Fruit fly (Drosophila melanogaster) whole organism, embryonic: ENCODE measurements around the gene Bcs1.

Source experiments
- Bdp1 ChIP-seq: fragments of 200-800 bp; sonication (Bioruptor generic); optimal IDR thresholded peaks from 3 replicates; lab custom pipeline; 2016; ENCODE audit warnings: missing biosample characterization, missing genetic modification characterization
- Bgb ChIP-seq: fragments of 200-800 bp; sonication (Bioruptor generic); IDR thresholded peaks from 2 replicates; pipeline ENCODE4 v1.3.6; 2022; ENCODE audit warnings: missing biosample characterization, missing genetic modification characterization; ENCODE audit not compliant: partially characterized antibody
- CG10543 ChIP-seq: fragments of 200-800 bp; sonication (Bioruptor generic); optimal IDR thresholded peaks from 3 replicates; lab custom pipeline; 2017; ENCODE audit warnings: missing biosample characterization, mild to moderate bottlenecking, missing genetic modification characterization, moderate library complexity
- CG12155 ChIP-seq: fragments of 200-800 bp; sonication (Bioruptor generic); optimal IDR thresholded peaks from 3 replicates; lab custom pipeline; 2016; ENCODE audit warnings: missing biosample characterization, missing genetic modification characterization
- CG12299 ChIP-seq: fragments of 200-800 bp; sonication (Bioruptor generic); optimal IDR thresholded peaks from 2 replicates; lab custom pipeline; 2018; ENCODE audit warnings: missing biosample characterization, mild to moderate bottlenecking, missing genetic modification characterization
- CG13123 ChIP-seq: fragments of 200-800 bp; sonication (Bioruptor generic); optimal IDR thresholded peaks from 2 replicates; lab custom pipeline; 2016; ENCODE audit warnings: missing biosample characterization, missing genetic modification characterization
- CG15601 ChIP-seq: fragments of 200-800 bp; sonication (Bioruptor generic); optimal IDR thresholded peaks from 3 replicates; lab custom pipeline; 2019; ENCODE audit warnings: missing biosample characterization, mild to moderate bottlenecking, missing genetic modification characterization, moderate library complexity
- CG17186 ChIP-seq: fragments of 200-800 bp; sonication (Bioruptor generic); optimal IDR thresholded peaks from 3 replicates; lab custom pipeline; 2017; ENCODE audit warnings: missing biosample characterization, missing genetic modification reagents, missing genetic modification characterization
- CG18599 ChIP-seq: fragments of 200-800 bp; sonication (Bioruptor generic); optimal IDR thresholded peaks from 3 replicates; lab custom pipeline; 2017; ENCODE audit warnings: missing biosample characterization, missing genetic modification characterization, mild to moderate bottlenecking, moderate library complexity, missing genetic modification reagents
- CG2712 ChIP-seq: fragments of 200-800 bp; optimal IDR thresholded peaks from 3 replicates; lab custom pipeline; 2019; ENCODE audit warnings: missing biosample characterization, mild to moderate bottlenecking, missing genetic modification characterization, moderate library complexity
- CG2889 ChIP-seq: fragments of 200-800 bp; sonication (Bioruptor generic); IDR thresholded peaks from 3 replicates; pipeline ENCODE4 v1.3.6; 2022; ENCODE audit warnings: missing biosample characterization, missing genetic modification characterization
- CG30020 ChIP-seq: fragments of 200-800 bp; optimal IDR thresholded peaks from 2 replicates; lab custom pipeline; 2019; ENCODE audit warnings: missing biosample characterization, mild to moderate bottlenecking, missing genetic modification characterization, moderate library complexity
- CG30403 ChIP-seq: fragments of 200-800 bp; sonication (Bioruptor generic); optimal IDR thresholded peaks from 3 replicates; lab custom pipeline; 2016; ENCODE audit warnings: missing biosample characterization, missing genetic modification characterization
- CG3065 ChIP-seq: fragments of 200-800 bp; sonication (Bioruptor generic); optimal IDR thresholded peaks from 2 replicates; lab custom pipeline; 2016; ENCODE audit warnings: missing biosample characterization, missing genetic modification characterization
- CG34422 ChIP-seq: fragments of 200-800 bp; sonication (Bioruptor generic); IDR thresholded peaks from 3 replicates; pipeline ENCODE4 v1.3.6; 2022; ENCODE audit warnings: missing biosample characterization, missing genetic modification characterization
- CG42726 ChIP-seq: fragments of 200-800 bp; sonication (Bioruptor generic); IDR thresholded peaks from 2 replicates; pipeline ENCODE4 v1.3.6; 2022; ENCODE audit warnings: missing biosample characterization, missing genetic modification characterization; ENCODE audit not compliant: partially characterized antibody
- CG4424 ChIP-seq: fragments of 200-800 bp; sonication (Bioruptor generic); optimal IDR thresholded peaks from 3 replicates; lab custom pipeline; 2016; ENCODE audit warnings: missing biosample characterization, missing genetic modification characterization
- CG5180 ChIP-seq: fragments of 200-800 bp; sonication (Bioruptor generic); optimal IDR thresholded peaks from 3 replicates; lab custom pipeline; 2017; ENCODE audit warnings: missing biosample characterization, missing genetic modification characterization, mild to moderate bottlenecking, moderate library complexity, missing genetic modification reagents
- CG6272 ChIP-seq: fragments of 200-800 bp; sonication (Bioruptor generic); IDR thresholded peaks from 2 replicates; pipeline ENCODE4 v1.3.6; 2022; ENCODE audit warnings: missing biosample characterization, missing genetic modification characterization
- CG6654 ChIP-seq: fragments of 200-800 bp; sonication (Bioruptor generic); optimal IDR thresholded peaks from 2 replicates; lab custom pipeline; 2017; ENCODE audit warnings: missing biosample characterization, mild to moderate bottlenecking, missing genetic modification characterization
- CG7556 ChIP-seq: fragments of 200-800 bp; sonication (Bioruptor generic); optimal IDR thresholded peaks from 2 replicates; lab custom pipeline; 2017; ENCODE audit warnings: missing biosample characterization, mild to moderate bottlenecking, missing genetic modification characterization
- CG8089 ChIP-seq: fragments of 200-800 bp; sonication (Bioruptor generic); optimal IDR thresholded peaks from 3 replicates; lab custom pipeline; 2016; ENCODE audit warnings: missing biosample characterization, missing genetic modification characterization
- CG9817 ChIP-seq: fragments of 200-800 bp; sonication (Bioruptor generic); optimal IDR thresholded peaks from 2 replicates; lab custom pipeline; 2018; ENCODE audit warnings: missing biosample characterization, mild to moderate bottlenecking, missing genetic modification characterization, moderate library complexity
- Doc2 ChIP-seq: fragments of 200-800 bp; sonication (Bioruptor generic); IDR thresholded peaks from 2 replicates; pipeline ENCODE4 v1.3.6; 2022; ENCODE audit warnings: missing biosample characterization, missing genetic modification characterization
- Fer1 ChIP-seq: fragments of 200-800 bp; sonication (Bioruptor generic); optimal IDR thresholded peaks from 2 replicates; lab custom pipeline; 2017; ENCODE audit warnings: missing biosample characterization, mild to moderate bottlenecking, missing genetic modification characterization
- H15 ChIP-seq: fragments of 200-800 bp; sonication (Bioruptor generic); IDR thresholded peaks from 3 replicates; pipeline ENCODE4 v1.3.6; 2022; ENCODE audit warnings: missing biosample characterization, missing genetic modification characterization
- Hmr ChIP-seq: fragments of 200-800 bp; sonication (Bioruptor generic); optimal IDR thresholded peaks from 3 replicates; lab custom pipeline; 2017; ENCODE audit warnings: mild to moderate bottlenecking, missing biosample characterization, missing genetic modification reagents, missing genetic modification characterization
- Kr ChIP-seq: fragments of 200-800 bp; sonication (Bioruptor generic); optimal IDR thresholded peaks from 2 replicates; lab custom pipeline; 2017; ENCODE audit warnings: missing biosample characterization, mild to moderate bottlenecking, missing genetic modification characterization
- MESR4 ChIP-seq: fragments of 200-800 bp; sonication (Bioruptor generic); optimal IDR thresholded peaks from 2 replicates; lab custom pipeline; 2018; ENCODE audit warnings: missing biosample characterization, mild to moderate bottlenecking, missing genetic modification characterization, moderate library complexity
- MTF-1 ChIP-seq: fragments of 200-800 bp; sonication (Bioruptor generic); optimal IDR thresholded peaks from 2 replicates; lab custom pipeline; 2018; ENCODE audit warnings: missing biosample characterization, mild to moderate bottlenecking, missing genetic modification characterization, borderline replicate concordance
- Nf-YB ChIP-seq: fragments of 200-800 bp; sonication (Bioruptor generic); optimal IDR thresholded peaks from 3 replicates; lab custom pipeline; 2019; ENCODE audit warnings: missing biosample characterization, mild to moderate bottlenecking, missing genetic modification characterization, moderate library complexity
- Ravus ChIP-seq: fragments of 200-800 bp; sonication (Bioruptor generic); IDR thresholded peaks from 2 replicates; pipeline ENCODE4 v1.3.6; 2022; ENCODE audit warnings: missing biosample characterization, missing genetic modification characterization
- Rx ChIP-seq: fragments of 200-800 bp; sonication (Bioruptor generic); IDR thresholded peaks from 2 replicates; pipeline ENCODE4 v1.3.6; 2022; ENCODE audit warnings: missing biosample characterization, missing genetic modification characterization
- abd-A ChIP-seq: fragments of 200-800 bp; sonication (Bioruptor generic); optimal IDR thresholded peaks from 3 replicates; lab custom pipeline; 2019; ENCODE audit warnings: missing biosample characterization, mild to moderate bottlenecking, missing genetic modification characterization, moderate library complexity
- bcd ChIP-seq: fragments of 200-800 bp; sonication (Bioruptor generic); optimal IDR thresholded peaks from 2 replicates; lab custom pipeline; 2017; ENCODE audit warnings: missing biosample characterization, mild to moderate bottlenecking, missing genetic modification characterization
- bigmax ChIP-seq: fragments of 200-800 bp; sonication (Bioruptor generic); optimal IDR thresholded peaks from 2 replicates; lab custom pipeline; 2018; ENCODE audit warnings: missing biosample characterization, mild to moderate bottlenecking, missing genetic modification characterization
- croc ChIP-seq: fragments of 200-800 bp; sonication (Bioruptor generic); conservative IDR thresholded peaks from 3 replicates; pipeline ENCODE4 v1.3.6; 2022; ENCODE audit warnings: missing biosample characterization, missing genetic modification characterization
- dpn ChIP-seq, 2 experiments: fragments of 200-800 bp; sonication (Bioruptor generic); optimal IDR thresholded peaks; 3 replicates each; lab custom pipeline; 2016; ENCODE audit warnings: missing biosample characterization in 2 of 2, missing genetic modification characterization in 2 of 2
- fd102C ChIP-seq: fragments of 200-800 bp; sonication (Bioruptor generic); optimal IDR thresholded peaks from 2 replicates; lab custom pipeline; 2018; ENCODE audit warnings: missing biosample characterization, mild to moderate bottlenecking, missing genetic modification characterization, moderate library complexity
- grn ChIP-seq: fragments of 200-800 bp; sonication (Bioruptor generic); optimal IDR thresholded peaks from 3 replicates; lab custom pipeline; 2017; ENCODE audit warnings: missing biosample characterization, missing genetic modification characterization
- jigr1 ChIP-seq: fragments of 200-800 bp; sonication (Bioruptor generic); IDR thresholded peaks from 3 replicates; pipeline ENCODE4 v1.3.6; 2022; ENCODE audit warnings: missing biosample characterization, missing genetic modification characterization
- pan ChIP-seq, 4 experiments: fragments of >200 bp in 3 of 4; fragments of 200-800 bp in 1 of 4; sonication (Bioruptor generic) in 1 of 4; optimal IDR thresholded peaks in 3 of 4; IDR thresholded peaks in 1 of 4; 2 replicates each; pipeline versions ENCODE4 v1.3.6 to Lab custom; 2017 to 2022; ENCODE audit warnings: missing biosample characterization in 2 of 4, missing genetic modification characterization in 2 of 4, mixed read lengths in 1 of 4
- run ChIP-seq: fragments of 200-800 bp; sonication (Bioruptor generic); optimal IDR thresholded peaks from 3 replicates; lab custom pipeline; 2018; ENCODE audit warnings: missing biosample characterization, mild to moderate bottlenecking, missing genetic modification characterization
- sens-2 ChIP-seq: fragments of 200-800 bp; sonication (Bioruptor generic); IDR thresholded peaks from 2 replicates; pipeline ENCODE4 v1.3.6; 2022; ENCODE audit warnings: missing biosample characterization, missing genetic modification characterization
- shn ChIP-seq: fragments of 200-800 bp; sonication (Bioruptor generic); optimal IDR thresholded peaks from 3 replicates; lab custom pipeline; 2016; ENCODE audit warnings: missing biosample characterization, missing genetic modification characterization
- slp2 ChIP-seq: fragments of 200-800 bp; sonication (Bioruptor generic); optimal IDR thresholded peaks from 2 replicates; lab custom pipeline; 2016; ENCODE audit warnings: missing biosample characterization, missing genetic modification characterization
- stc ChIP-seq: fragments of 200-800 bp; sonication (Bioruptor generic); IDR thresholded peaks from 2 replicates; pipeline ENCODE4 v1.3.6; 2022; ENCODE audit warnings: missing biosample characterization, missing genetic modification characterization
- sug ChIP-seq: fragments of 200-800 bp; optimal IDR thresholded peaks from 2 replicates; lab custom pipeline; 2019; ENCODE audit warnings: missing biosample characterization, mild to moderate bottlenecking, missing genetic modification characterization, moderate library complexity
- zen ChIP-seq: fragments of 200-800 bp; sonication (Bioruptor generic); optimal IDR thresholded peaks from 3 replicates; lab custom pipeline; 2018; ENCODE audit warnings: missing biosample characterization, mild to moderate bottlenecking, missing genetic modification characterization, moderate library complexity

Bcs1 gene

DNA sequence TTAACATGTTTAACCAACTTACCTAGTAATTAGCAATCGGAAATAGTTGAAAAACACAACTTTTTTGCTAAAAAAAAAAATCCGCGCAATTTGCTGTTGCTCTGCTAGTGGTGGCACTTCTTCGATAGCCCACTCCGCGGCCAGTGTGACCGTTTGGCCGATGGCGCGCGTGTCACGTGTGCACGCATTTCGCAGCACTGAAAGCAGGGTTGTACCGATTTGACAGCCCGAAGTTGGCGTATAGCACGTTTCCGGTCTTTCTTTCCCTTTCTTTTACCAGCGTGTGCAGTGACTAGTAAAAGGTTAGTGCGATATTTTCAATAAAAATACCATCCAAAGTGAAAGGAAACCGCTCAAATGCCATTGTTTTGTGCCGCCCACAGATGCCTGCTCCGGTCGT lies 21.6 kb upstream of the Bcs1 start, which contains the start of the genes Ripalpha and RpL7 (continued):
- TF ChIP-seq pan (optimal IDR thresholded peaks at IDR 0.05; lab: Kevin White, UChicago): no peak
- peak in 1 of 2 experiments; percentile 96 for TF ChIP-seq pan (GFP tag; optimal IDR thresholded peaks at IDR 0.05 in 1 of 2, IDR thresholded peaks at IDR 0.05 in 1 of 2)
- TF ChIP-seq stc (GFP tag; lab: Robert Waterston, UW): peak; percentile 90
- peak; percentile 99 for TF ChIP-seq shn (GFP tag; lab: Kevin White, UChicago)
- no peak for TF ChIP-seq Doc2 (GFP tag; lab: Robert Waterston, UW)
- peak; percentile 87 for TF ChIP-seq CG2889 (GFP tag; lab: Robert Waterston, UW)
- peak; percentile 89 for TF ChIP-seq CG5180 (GFP tag; lab: Kevin White, UChicago)
- peak; percentile 93 for TF ChIP-seq CG7556 (GFP tag; lab: Kevin White, UChicago)
- TF ChIP-seq CG10543 (GFP tag; lab: Kevin White, UChicago): peak; percentile 99
- peak; percentile 98 for TF ChIP-seq Rx (GFP tag; lab: Robert Waterston, UW)
- peak; percentile 84 for TF ChIP-seq Nf-YB (GFP tag; lab: Kevin White, UChicago)
- TF ChIP-seq CG17186: peak; percentile 99
- TF ChIP-seq MESR4: peak; percentile 100
- peak; percentile 98 for TF ChIP-seq slp2 (GFP tag; lab: Kevin White, UChicago)
- TF ChIP-seq abd-A (tag; lab: Kevin White, UChicago): no peak
- TF ChIP-seq Ravus (GFP tag; lab: Robert Waterston, UW): peak; percentile 82
- TF ChIP-seq grn (GFP tag; lab: Kevin White, UChicago): peak; percentile 96
- peak; percentile 96 for TF ChIP-seq sens-2
- peak; percentile 99 for TF ChIP-seq CG42726 (GFP tag; lab: Robert Waterston, UW)
- peak; percentile 97 for TF ChIP-seq CG3065 (GFP tag; lab: Kevin White, UChicago)
- TF ChIP-seq CG2712: peak; percentile 92
- peak; percentile 50; the same call in 1 of the 3 replicates for TF ChIP-seq jigr1
- peak; percentile 97 for TF ChIP-seq CG13123 (GFP tag; lab: Kevin White, UChicago)
- TF ChIP-seq Fer1 (GFP tag; lab: Kevin White, UChicago): peak; percentile 99
- TF ChIP-seq bigmax (GFP tag; lab: Kevin White, UChicago): peak; percentile 92
- TF ChIP-seq bcd: peak; percentile 100
- peak; percentile 98 for TF ChIP-seq CG8089 (GFP tag; lab: Kevin White, UChicago)
- peak; percentile 78 for TF ChIP-seq CG30020 (tag; lab: Kevin White, UChicago)
- TF ChIP-seq Bdp1 (GFP tag; lab: Kevin White, UChicago): peak; percentile 94
- TF ChIP-seq CG9817 (tag; lab: Kevin White, UChicago): peak; percentile 97
- peak; percentile 90 for TF ChIP-seq CG6654 (GFP tag; lab: Kevin White, UChicago)
- peak; percentile 97 for TF ChIP-seq fd102C (GFP tag; lab: Kevin White, UChicago)
- peak; percentile 96 for TF ChIP-seq CG12155 (GFP tag; lab: Kevin White, UChicago)
- peak; percentile 92 for TF ChIP-seq sug (tag; lab: Kevin White, UChicago)
- peak; percentile 95 to 98 for TF ChIP-seq dpn (GFP tag; optimal IDR thresholded peaks at IDR 0.05; lab: Kevin White, UChicago)
- TF ChIP-seq H15: peak; percentile 97
- TF ChIP-seq CG34422 (GFP tag; lab: Robert Waterston, UW): peak; percentile 98
- TF ChIP-seq CG6272 (GFP tag; lab: Robert Waterston, UW): peak; percentile 94
- TF ChIP-seq CG4424 (GFP tag; lab: Kevin White, UChicago): peak; percentile 97
- peak; percentile 94 for TF ChIP-seq CG12299 (tag; lab: Kevin White, UChicago)
- TF ChIP-seq Hmr (GFP tag; lab: Kevin White, UChicago): peak; percentile 100
- TF ChIP-seq CG15601 (tag; lab: Kevin White, UChicago): peak; percentile 95
- peak; percentile 96 for TF ChIP-seq CG30403
- TF ChIP-seq CG18599 (GFP tag; lab: Kevin White, UChicago): peak; percentile 98
- TF ChIP-seq zen (tag; lab: Kevin White, UChicago): peak; percentile 94
- no peak for TF ChIP-seq run (tag; lab: Kevin White, UChicago)
- TF ChIP-seq MTF-1 (GFP tag; lab: Kevin White, UChicago): peak; percentile 98
- peak; percentile 95 for TF ChIP-seq Kr (GFP tag; lab: Kevin White, UChicago)
- TF ChIP-seq Bgb (GFP tag; lab: Robert Waterston, UW): peak; percentile 98
- TF ChIP-seq croc (GFP tag; lab: Robert Waterston, UW): peak; percentile 89
